Worm (Caenorhabditis elegans) whole organism, L2 larva: ENCODE results near the gene ant-1.1.

Experiments used
- C34F6.9 ChIP-seq: fragments of 150-350 bp; optimal IDR thresholded peaks from 2 replicates; lab custom pipeline; 2014; ENCODE audit warnings: missing biosample characterization, missing genetic modification characterization
- F13H6.1 ChIP-seq: sonication (generic microtip); optimal IDR thresholded peaks from 2 replicates; lab custom pipeline; 2016; ENCODE audit warnings: missing genetic modification characterization, missing compliant biosample characterization
- R02D3.7 ChIP-seq: fragments of 150-350 bp; optimal IDR thresholded peaks from 2 replicates; lab custom pipeline; 2014; ENCODE audit warnings: missing biosample characterization, missing genetic modification characterization
- Y55F3AM.14 ChIP-seq: fragments of 200-800 bp; sonication (Bioruptor generic); optimal IDR thresholded peaks from 2 replicates; lab custom pipeline; 2018; ENCODE audit warnings: mild to moderate bottlenecking, missing genetic modification characterization, missing compliant biosample characterization
- ZK546.5 ChIP-seq: sonication (generic microtip); optimal IDR thresholded peaks from 2 replicates; lab custom pipeline; 2017; ENCODE audit warnings: missing biosample characterization, missing genetic modification characterization
- alr-1 ChIP-seq: fragments of 150-350 bp; optimal IDR thresholded peaks from 2 replicates; lab custom pipeline; 2014; ENCODE audit warnings: missing biosample characterization, missing genetic modification characterization
- aly-2 ChIP-seq: fragments of 150-350 bp; optimal IDR thresholded peaks from 2 replicates; lab custom pipeline; 2014; ENCODE audit warnings: missing biosample characterization, missing genetic modification characterization
- blmp-1 ChIP-seq: sonication (generic microtip); optimal IDR thresholded peaks from 2 replicates; lab custom pipeline; 2017; ENCODE audit warnings: missing genetic modification characterization, mild to moderate bottlenecking, missing compliant biosample characterization, antibody characterized with exemption, moderate library complexity; ENCODE audit not compliant: insufficient read depth
- ceh-82 ChIP-seq: fragments of 150-350 bp; optimal IDR thresholded peaks from 2 replicates; lab custom pipeline; 2014; ENCODE audit warnings: missing biosample characterization, missing genetic modification characterization
- crh-2 ChIP-seq: sonication (generic microtip); optimal IDR thresholded peaks from 2 replicates; lab custom pipeline; 2017; ENCODE audit warnings: missing biosample characterization, missing genetic modification characterization
- egl-27 ChIP-seq: sonication (generic microtip); optimal IDR thresholded peaks from 3 replicates; lab custom pipeline; 2017; ENCODE audit warnings: missing biosample characterization, missing genetic modification reagents, missing genetic modification characterization
- gmeb-1 ChIP-seq: fragments of 150-350 bp; optimal IDR thresholded peaks from 2 replicates; lab custom pipeline; 2014; ENCODE audit warnings: missing biosample characterization, missing genetic modification characterization
- lin-11 ChIP-seq: fragments of 150-350 bp; sonication (generic microtip); optimal IDR thresholded peaks from 2 replicates; lab custom pipeline; 2014; ENCODE audit warnings: missing biosample characterization, missing genetic modification characterization, inconsistent platforms, mixed read lengths
- lin-13 ChIP-seq: fragments of 150-350 bp; optimal IDR thresholded peaks from 2 replicates; lab custom pipeline; 2014; ENCODE audit warnings: missing biosample characterization, missing genetic modification reagents, missing genetic modification characterization
- lin-39 ChIP-seq: fragments of 150-350 bp; optimal IDR thresholded peaks from 2 replicates; lab custom pipeline; 2014; ENCODE audit warnings: missing biosample characterization, missing genetic modification reagents, missing genetic modification characterization
- lsy-2 ChIP-seq, 2 experiments: fragments of 150-350 bp in 1 of 2; sonication (generic microtip) in 1 of 2; optimal IDR thresholded peaks; 2 replicates each; lab custom pipeline; 2014 to 2017; ENCODE audit warnings: missing biosample characterization in 2 of 2, missing genetic modification characterization in 2 of 2
- mbf-1 ChIP-seq: sonication (generic microtip); optimal IDR thresholded peaks from 2 replicates; lab custom pipeline; 2017; ENCODE audit warnings: missing biosample characterization, missing genetic modification characterization
- mdl-1 ChIP-seq, 2 experiments: fragments of 150-350 bp in 1 of 2; sonication (generic microtip) in 1 of 2; optimal IDR thresholded peaks; 2 replicates each; lab custom pipeline; 2017; ENCODE audit warnings: missing biosample characterization in 2 of 2, missing genetic modification characterization in 2 of 2
- nhr-10 ChIP-seq: sonication (generic microtip); optimal IDR thresholded peaks from 2 replicates; lab custom pipeline; 2017; ENCODE audit warnings: missing biosample characterization, missing genetic modification characterization
- nhr-11 ChIP-seq: fragments of 150-350 bp; optimal IDR thresholded peaks from 2 replicates; lab custom pipeline; 2014; ENCODE audit warnings: missing biosample characterization, missing genetic modification characterization
- nhr-12 ChIP-seq: fragments of 150-350 bp; optimal IDR thresholded peaks from 2 replicates; lab custom pipeline; 2014; ENCODE audit warnings: missing biosample characterization, missing genetic modification characterization
- nhr-129 ChIP-seq: fragments of 150-350 bp; optimal IDR thresholded peaks from 2 replicates; lab custom pipeline; 2014; ENCODE audit warnings: missing biosample characterization, missing genetic modification characterization
- nhr-21 ChIP-seq: fragments of 150-350 bp; optimal IDR thresholded peaks from 2 replicates; lab custom pipeline; 2014; ENCODE audit warnings: missing biosample characterization, missing genetic modification characterization
- nhr-23 ChIP-seq: fragments of 150-350 bp; optimal IDR thresholded peaks from 2 replicates; lab custom pipeline; 2014; ENCODE audit warnings: missing biosample characterization, missing genetic modification reagents, missing genetic modification characterization
- nhr-237 ChIP-seq: fragments of 150-350 bp; optimal IDR thresholded peaks from 2 replicates; lab custom pipeline; 2014; ENCODE audit warnings: missing biosample characterization, missing genetic modification characterization
- nhr-25 ChIP-seq: fragments of 150-350 bp; sonication (generic microtip); optimal IDR thresholded peaks from 3 replicates; lab custom pipeline; 2014; ENCODE audit warnings: missing biosample characterization, missing genetic modification characterization
- nhr-6 ChIP-seq: fragments of 150-350 bp; optimal IDR thresholded peaks from 2 replicates; lab custom pipeline; 2014; ENCODE audit warnings: missing biosample characterization, missing genetic modification characterization
- nhr-77 ChIP-seq: fragments of 150-350 bp; optimal IDR thresholded peaks from 2 replicates; lab custom pipeline; 2014; ENCODE audit warnings: missing biosample characterization, missing genetic modification characterization
- peb-1 ChIP-seq: fragments of 150-350 bp; optimal IDR thresholded peaks from 2 replicates; lab custom pipeline; 2014; ENCODE audit warnings: missing biosample characterization, missing genetic modification characterization
- sem-4 ChIP-seq: fragments of 150-350 bp; optimal IDR thresholded peaks from 2 replicates; lab custom pipeline; 2014; ENCODE audit warnings: missing biosample characterization, missing genetic modification reagents, missing genetic modification characterization
- skn-1 ChIP-seq: sonication (generic microtip); optimal IDR thresholded peaks from 2 replicates; lab custom pipeline; 2017; ENCODE audit warnings: missing biosample characterization, missing genetic modification characterization
- sma-3 ChIP-seq: sonication (generic microtip); optimal IDR thresholded peaks from 2 replicates; lab custom pipeline; 2016; ENCODE audit warnings: missing genetic modification reagents, missing genetic modification characterization, missing compliant biosample characterization
- sma-9 ChIP-seq, 2 experiments: fragments of 150-350 bp in 1 of 2; sonication (generic microtip) in 1 of 2; optimal IDR thresholded peaks; 2 replicates each; lab custom pipeline; 2014 to 2016; ENCODE audit warnings: missing genetic modification characterization in 2 of 2, mild to moderate bottlenecking in 1 of 2, missing biosample characterization in 1 of 2, missing compliant biosample characterization in 1 of 2, missing genetic modification reagents in 1 of 2, moderate library complexity in 1 of 2
- snpc-4 ChIP-seq: fragments of 150-350 bp; optimal IDR thresholded peaks from 2 replicates; lab custom pipeline; 2014; ENCODE audit warnings: missing biosample characterization, missing genetic modification characterization
- unc-39 ChIP-seq: fragments of 150-350 bp; optimal IDR thresholded peaks from 2 replicates; lab custom pipeline; 2014; ENCODE audit warnings: missing biosample characterization, missing genetic modification characterization
- unc-55 ChIP-seq: fragments of 150-350 bp; sonication (generic microtip); optimal IDR thresholded peaks from 3 replicates; lab custom pipeline; 2014; ENCODE audit warnings: missing biosample characterization, missing genetic modification reagents, missing genetic modification characterization
- unc-62 ChIP-seq: fragments of 150-350 bp; optimal IDR thresholded peaks from 2 replicates; lab custom pipeline; 2014; ENCODE audit warnings: missing biosample characterization, missing genetic modification reagents, missing genetic modification characterization
- zag-1 ChIP-seq: fragments of 150-350 bp; optimal IDR thresholded peaks from 2 replicates; lab custom pipeline; 2014; ENCODE audit warnings: missing biosample characterization, missing genetic modification characterization
- ztf-1 ChIP-seq: fragments of 200-800 bp; sonication (Bioruptor generic); conservative IDR thresholded peaks from 2 replicates; pipeline ENCODE4 v1.3.6; 2022; ENCODE audit warnings: missing genetic modification characterization, missing compliant biosample characterization
- ztf-4 ChIP-seq: fragments of 150-350 bp; optimal IDR thresholded peaks from 2 replicates; lab custom pipeline; 2014; ENCODE audit warnings: missing biosample characterization, missing genetic modification characterization

ant-1.1 gene

ce11 chrIII:13458978-13459596, 3.9 kb upstream of the ant-1.1 start, which contains the start of gene tag-164:
tag-164 (plus strand) TSS chrIII:13459546.
- TF ChIP-seq ztf-1 (GFP tag; lab: Robert Waterston, UW) (no peak), ztf-4 (tag; lab: Kevin White, UChicago) (no peak), nhr-6 (tag; lab: Kevin White, UChicago) (no peak), gmeb-1 (no peak), mbf-1 (tag; lab: Kevin White, UChicago) (no peak), nhr-129 (tag; lab: Kevin White, UChicago) (no peak), unc-39 (no peak)

ce11 chrIII:13461535-13461934, 1.4 kb upstream of the ant-1.1 start:
- TF ChIP-seq unc-55 (GFP tag; lab: Kevin White, UChicago) (no peak), nhr-6 (tag; lab: Kevin White, UChicago) (no peak), lin-39 (tag; lab: Kevin White, UChicago) (no peak), mdl-1 (tag; optimal IDR thresholded peaks at IDR 0.05; lab: Kevin White, UChicago) (no peak), nhr-11 (tag; lab: Kevin White, UChicago) (no peak), zag-1 (tag; lab: Kevin White, UChicago) (no peak), skn-1 (tag; lab: Kevin White, UChicago) (no peak), aly-2 (no peak), nhr-12 (tag; lab: Kevin White, UChicago) (no peak), sma-9 (GFP tag; optimal IDR thresholded peaks at IDR 0.05; lab: Kevin White, UChicago) (no peak), sma-9 (tag; optimal IDR thresholded peaks at IDR 0.05; lab: Kevin White, UChicago) (no peak), Y55F3AM.14 (GFP tag; lab: Kevin White, UChicago) (no peak), egl-27 (no peak), alr-1 (tag; lab: Kevin White, UChicago) (no peak), lin-13 (GFP tag; lab: Kevin White, UChicago) (no peak), snpc-4 (tag; lab: Kevin White, UChicago) (no peak), peb-1 (tag; lab: Kevin White, UChicago) (no peak), nhr-10 (tag; lab: Kevin White, UChicago) (no peak), lin-11 (tag; lab: Kevin White, UChicago) (no peak), gmeb-1 (no peak)

ce11 chrIII:13462138-13462634, 777 bp upstream of the ant-1.1 start, which contains the start of the genes abcf-2 and T27E9.2:
abcf-2 (minus strand) TSS chrIII:13462238.
T27E9.2 (minus strand) TSS chrIII:13462584.
- no peak for TF ChIP-seq nhr-77
- no peak for TF ChIP-seq ztf-1 (GFP tag; lab: Robert Waterston, UW)

ce11 chrIII:13464493-13465362, 1.8 kb downstream of the ant-1.1 start, which contains the start of gene kel-3:
kel-3 (plus strand) TSS chrIII:13464820.
- TF ChIP-seq mbf-1 (tag; lab: Kevin White, UChicago) (no peak), nhr-10 (tag; lab: Kevin White, UChicago) (peak; percentile 33), nhr-21 (peak; percentile 86), F13H6.1 (peak; percentile 83), blmp-1 (tag; lab: Kevin White, UChicago) (peak; percentile 53), crh-2 (tag; lab: Kevin White, UChicago) (peak; percentile 90), gmeb-1 (peak; percentile 60), lsy-2 (tag; optimal IDR thresholded peaks at IDR 0.05; lab: Kevin White, UChicago) (peak; percentile 38 to 82), sma-9 (GFP tag; optimal IDR thresholded peaks at IDR 0.05; lab: Kevin White, UChicago) (peak; percentile 92), sma-9 (tag; optimal IDR thresholded peaks at IDR 0.05; lab: Kevin White, UChicago) (no peak), ztf-1 (GFP tag; lab: Robert Waterston, UW) (0 out of 2 replicates have a peak, but pooled peaks have one; percentile 20), lin-13 (GFP tag; lab: Kevin White, UChicago) (peak; percentile 69), C34F6.9 (peak; percentile 56), skn-1 (tag; lab: Kevin White, UChicago) (no peak), nhr-23 (tag; lab: Kevin White, UChicago) (no peak), sem-4 (tag; lab: Kevin White, UChicago) (peak; percentile 26), snpc-4 (tag; lab: Kevin White, UChicago) (no peak), ZK546.5 (tag; lab: Kevin White, UChicago) (peak; percentile 56), lin-11 (tag; lab: Kevin White, UChicago) (no peak), alr-1 (tag; lab: Kevin White, UChicago) (no peak), R02D3.7 (tag; lab: Kevin White, UChicago) (no peak), nhr-6 (tag; lab: Kevin White, UChicago) (peak; percentile 60), nhr-25 (tag; lab: Kevin White, UChicago) (peak; percentile 53), unc-62 (no peak), nhr-237 (tag; lab: Kevin White, UChicago) (peak; percentile 20), nhr-11 (tag; lab: Kevin White, UChicago) (peak; percentile 64), nhr-129 (tag; lab: Kevin White, UChicago) (peak; percentile 85), ceh-82 (tag; lab: Kevin White, UChicago) (no peak), sma-3 (GFP tag; lab: Kevin White, UChicago) (peak; percentile 66), nhr-77 (peak; percentile 23), lin-39 (tag; lab: Kevin White, UChicago) (no peak), unc-55 (GFP tag; lab: Kevin White, UChicago) (peak; percentile 14)
